Worm (Caenorhabditis elegans) whole organism, L1 larva: ENCODE data around the gene glr-6.

Experiments used
- C04F5.9 ChIP-seq: sonication (generic microtip); optimal IDR thresholded peaks from 2 replicates; lab custom pipeline; 2016; ENCODE audit warnings: missing genetic modification characterization, missing compliant biosample characterization
- C16A3.4 ChIP-seq: fragments of 150-350 bp; optimal IDR thresholded peaks from 2 replicates; lab custom pipeline; 2014; ENCODE audit warnings: missing biosample characterization, missing genetic modification characterization
- C34B4.2 ChIP-seq: sonication (generic microtip); optimal IDR thresholded peaks from 2 replicates; lab custom pipeline; 2017; ENCODE audit warnings: mild to moderate bottlenecking, missing genetic modification characterization, missing compliant biosample characterization
- F16B12.6 ChIP-seq: fragments of 150-350 bp; optimal IDR thresholded peaks from 2 replicates; lab custom pipeline; 2014; ENCODE audit warnings: missing biosample characterization, missing genetic modification characterization
- aha-1 ChIP-seq: fragments of 150-350 bp; optimal IDR thresholded peaks from 2 replicates; lab custom pipeline; 2014; ENCODE audit warnings: missing biosample characterization, missing genetic modification characterization
- alr-1 ChIP-seq: fragments of 200-800 bp; sonication (Bioruptor generic); optimal IDR thresholded peaks from 2 replicates; lab custom pipeline; 2018; ENCODE audit warnings: borderline replicate concordance, mild to moderate bottlenecking, missing genetic modification characterization, missing compliant biosample characterization
- ama-1 ChIP-seq: fragments of 150-350 bp; optimal IDR thresholded peaks from 2 replicates; lab custom pipeline; 2014
- blmp-1 ChIP-seq: fragments of 150-350 bp; optimal IDR thresholded peaks from 2 replicates; lab custom pipeline; 2014; ENCODE audit warnings: missing biosample characterization, missing genetic modification characterization
- ceh-63 ChIP-seq: fragments of 200-800 bp; sonication (Bioruptor generic); optimal IDR thresholded peaks from 2 replicates; lab custom pipeline; 2018; ENCODE audit warnings: mild to moderate bottlenecking, missing genetic modification characterization, missing compliant biosample characterization
- ceh-88 ChIP-seq: fragments of 200-800 bp; sonication (Bioruptor generic); IDR thresholded peaks from 2 replicates; pipeline ENCODE4 v1.3.6; 2022; ENCODE audit warnings: missing genetic modification characterization, missing compliant biosample characterization
- ceh-90 ChIP-seq: sonication (generic microtip); optimal IDR thresholded peaks from 2 replicates; lab custom pipeline; 2016; ENCODE audit warnings: missing genetic modification characterization, missing compliant biosample characterization
- ces-1 ChIP-seq: fragments of 150-350 bp; optimal IDR thresholded peaks from 2 replicates; lab custom pipeline; 2014; ENCODE audit warnings: missing biosample characterization, missing genetic modification reagents, missing genetic modification characterization
- efl-1 ChIP-seq, 4 experiments: fragments of 150-350 bp; optimal IDR thresholded peaks in 3 of 4; peaks in 1 of 4; 1 replicate in 1 of 4; 2 replicates in 3 of 4; lab custom pipeline; 2014; ENCODE audit warnings: missing biosample characterization in 2 of 4, missing genetic modification characterization in 2 of 4, missing genetic modification reagents in 2 of 4
- efl-3 ChIP-seq: fragments of 200-800 bp; sonication (Bioruptor generic); optimal IDR thresholded peaks from 2 replicates; lab custom pipeline; 2018; ENCODE audit warnings: mild to moderate bottlenecking, missing genetic modification characterization, missing compliant biosample characterization
- egl-13 ChIP-seq: sonication (generic microtip); optimal IDR thresholded peaks from 2 replicates; lab custom pipeline; 2016; ENCODE audit warnings: missing genotype, missing genetic modification reagents, missing genetic modification characterization, missing compliant biosample characterization
- ets-5 ChIP-seq: fragments of 200-800 bp; sonication (Bioruptor generic); IDR thresholded peaks from 2 replicates; pipeline ENCODE4 v1.3.6; 2022; ENCODE audit warnings: missing genetic modification characterization, missing compliant biosample characterization
- hlh-17 ChIP-seq: fragments of 200-800 bp; sonication (Bioruptor generic); optimal IDR thresholded peaks from 2 replicates; lab custom pipeline; 2018; ENCODE audit warnings: missing genetic modification characterization, mild to moderate bottlenecking, missing compliant biosample characterization, moderate library complexity, borderline replicate concordance
- hlh-4 ChIP-seq: sonication (generic microtip); optimal IDR thresholded peaks from 2 replicates; lab custom pipeline; 2016; ENCODE audit warnings: mild to moderate bottlenecking, missing genetic modification characterization, missing compliant biosample characterization
- hpl-2 ChIP-seq: fragments of 150-350 bp; optimal IDR thresholded peaks from 2 replicates; lab custom pipeline; 2014; ENCODE audit warnings: missing biosample characterization, missing genetic modification reagents, missing genetic modification characterization
- isw-1 ChIP-seq: fragments of 200-800 bp; sonication (Bioruptor generic); IDR thresholded peaks from 2 replicates; pipeline ENCODE4 v1.3.6; 2022; ENCODE audit warnings: missing genetic modification characterization, missing compliant biosample characterization
- jun-1 ChIP-seq: fragments of 150-350 bp; optimal IDR thresholded peaks from 2 replicates; lab custom pipeline; 2014; ENCODE audit warnings: missing biosample characterization, missing genetic modification reagents, missing genetic modification characterization
- lin-13 ChIP-seq: fragments of 150-350 bp; optimal IDR thresholded peaks from 2 replicates; lab custom pipeline; 2014; ENCODE audit warnings: missing biosample characterization, missing genetic modification reagents, missing genetic modification characterization
- lin-14 ChIP-seq: fragments of 200-800 bp; sonication (Bioruptor generic); optimal IDR thresholded peaks from 2 replicates; lab custom pipeline; 2018; ENCODE audit warnings: mild to moderate bottlenecking, missing genetic modification characterization, moderate library complexity, missing compliant biosample characterization
- lin-39 ChIP-seq: fragments of 150-350 bp; optimal IDR thresholded peaks from 2 replicates; lab custom pipeline; 2014; ENCODE audit warnings: missing biosample characterization, missing genetic modification reagents, missing genetic modification characterization
- lir-3 ChIP-seq: sonication (generic microtip); optimal IDR thresholded peaks from 2 replicates; lab custom pipeline; 2016; ENCODE audit warnings: mild to moderate bottlenecking, missing genetic modification characterization, moderate library complexity, missing compliant biosample characterization; ENCODE audit not compliant: poor library complexity
- lsy-2 ChIP-seq, 2 experiments: fragments of 150-350 bp; optimal IDR thresholded peaks; 2 replicates each; lab custom pipeline; 2014; ENCODE audit warnings: missing biosample characterization in 2 of 2, missing genetic modification characterization in 2 of 2
- mab-9 ChIP-seq: fragments of 200-800 bp; sonication (Bioruptor generic); IDR thresholded peaks from 2 replicates; pipeline ENCODE4 v1.3.6; 2022; ENCODE audit warnings: missing genetic modification reagents, missing genetic modification characterization, missing compliant biosample characterization
- nhr-11 ChIP-seq: fragments of 150-350 bp; optimal IDR thresholded peaks from 2 replicates; lab custom pipeline; 2014; ENCODE audit warnings: missing biosample characterization, missing genetic modification characterization
- nhr-19 ChIP-seq: fragments of 200-800 bp; sonication (Bioruptor generic); conservative IDR thresholded peaks from 2 replicates; pipeline ENCODE4 v1.3.6; 2022; ENCODE audit warnings: missing genetic modification characterization, missing compliant biosample characterization
- nhr-20 ChIP-seq: sonication (generic microtip); optimal IDR thresholded peaks from 2 replicates; lab custom pipeline; 2016; ENCODE audit warnings: mild to moderate bottlenecking, missing genetic modification characterization, missing compliant biosample characterization
- nhr-47 ChIP-seq: sonication (generic microtip); optimal IDR thresholded peaks from 2 replicates; lab custom pipeline; 2016; ENCODE audit warnings: mild to moderate bottlenecking, missing genetic modification characterization, moderate library complexity, missing compliant biosample characterization
- nhr-71 ChIP-seq: sonication (generic microtip); optimal IDR thresholded peaks from 2 replicates; lab custom pipeline; 2016; ENCODE audit warnings: mild to moderate bottlenecking, missing genetic modification characterization, moderate library complexity, missing compliant biosample characterization
- nhr-76 ChIP-seq: sonication (generic microtip); optimal IDR thresholded peaks from 2 replicates; lab custom pipeline; 2017; ENCODE audit warnings: missing biosample characterization, missing genetic modification characterization
- nhr-77 ChIP-seq: fragments of 150-350 bp; optimal IDR thresholded peaks from 2 replicates; lab custom pipeline; 2014; ENCODE audit warnings: missing biosample characterization, missing genetic modification characterization
- nhr-84 ChIP-seq: sonication (generic microtip); optimal IDR thresholded peaks from 2 replicates; lab custom pipeline; 2017; ENCODE audit warnings: missing biosample characterization, missing genetic modification characterization
- nhr-85 ChIP-seq: sonication (generic microtip); peaks from one replicate; lab custom pipeline; 2016; ENCODE audit warnings: missing genetic modification characterization, inconsistent platforms, missing compliant biosample characterization
- pag-3 ChIP-seq: sonication (generic microtip); optimal IDR thresholded peaks from 2 replicates; lab custom pipeline; 2017; ENCODE audit warnings: missing genetic modification characterization, mild to moderate bottlenecking, missing compliant biosample characterization, antibody characterized with exemption, borderline replicate concordance; ENCODE audit not compliant: insufficient read depth
- pax-3 ChIP-seq: fragments of 200-800 bp; sonication (Bioruptor generic); optimal IDR thresholded peaks from 2 replicates; lab custom pipeline; 2018; ENCODE audit warnings: mild to moderate bottlenecking, missing genetic modification characterization, moderate library complexity, missing compliant biosample characterization
- rnt-1 ChIP-seq: sonication (generic microtip); optimal IDR thresholded peaks from 2 replicates; lab custom pipeline; 2016; ENCODE audit warnings: mild to moderate bottlenecking, missing genetic modification characterization, moderate library complexity, missing compliant biosample characterization
- skn-1 ChIP-seq: fragments of 150-350 bp; optimal IDR thresholded peaks from 2 replicates; lab custom pipeline; 2014; ENCODE audit warnings: missing biosample characterization, missing genetic modification characterization
- sox-4 ChIP-seq: sonication (generic microtip); optimal IDR thresholded peaks from 2 replicates; lab custom pipeline; 2016; ENCODE audit warnings: missing genetic modification characterization, missing compliant biosample characterization
- sptf-1 ChIP-seq: fragments of 150-350 bp; optimal IDR thresholded peaks from 2 replicates; lab custom pipeline; 2014; ENCODE audit warnings: missing biosample characterization, missing genetic modification characterization
- sup-37 ChIP-seq: fragments of 200-800 bp; sonication (Bioruptor generic); optimal IDR thresholded peaks from 2 replicates; lab custom pipeline; 2018; ENCODE audit warnings: mild to moderate bottlenecking, missing genetic modification characterization, missing compliant biosample characterization
- tbx-2 ChIP-seq: sonication (generic microtip); optimal IDR thresholded peaks from 2 replicates; lab custom pipeline; 2016; ENCODE audit warnings: missing genetic modification characterization, missing compliant biosample characterization
- unc-130 ChIP-seq: fragments of 150-350 bp; optimal IDR thresholded peaks from 2 replicates; lab custom pipeline; 2017; ENCODE audit warnings: missing biosample characterization, missing genetic modification characterization, inconsistent platforms
- unc-30 ChIP-seq: sonication (generic microtip); optimal IDR thresholded peaks from 2 replicates; lab custom pipeline; 2017; ENCODE audit warnings: missing biosample characterization, missing genetic modification characterization
- unc-62 ChIP-seq: fragments of 150-350 bp; optimal IDR thresholded peaks from 2 replicates; lab custom pipeline; 2014; ENCODE audit warnings: missing biosample characterization, missing genetic modification reagents, missing genetic modification characterization
- unc-86 ChIP-seq: sonication (generic microtip); optimal IDR thresholded peaks from 2 replicates; lab custom pipeline; 2016; ENCODE audit warnings: missing genetic modification characterization, missing compliant biosample characterization
- unc-98 ChIP-seq: fragments of 200-800 bp; sonication (Bioruptor generic); IDR thresholded peaks from 2 replicates; pipeline ENCODE4 v1.3.6; 2022; ENCODE audit warnings: missing genetic modification characterization, missing compliant biosample characterization
- vab-15 ChIP-seq: sonication (generic microtip); optimal IDR thresholded peaks from 2 replicates; lab custom pipeline; 2017; ENCODE audit warnings: missing genotype, mild to moderate bottlenecking, missing genetic modification characterization, missing compliant biosample characterization
- zag-1 ChIP-seq: fragments of 150-350 bp; optimal IDR thresholded peaks from 2 replicates; lab custom pipeline; 2014; ENCODE audit warnings: missing biosample characterization, missing genetic modification characterization
- ztf-4 ChIP-seq: fragments of 150-350 bp; optimal IDR thresholded peaks from 2 replicates; lab custom pipeline; 2014; ENCODE audit warnings: missing biosample characterization, missing genetic modification characterization

The glr-6 gene

ce11 chrX:6840670-6841308 lies at the start of gene glr-6, which contains the start of gene asg-2:
TSS of gene glr-6 (minus strand) at chrX:6840720.
TSS of gene asg-2 (plus strand) at chrX:6841258.
- TF ChIP-seq C16A3.4 (tag; lab: Kevin White, UChicago): peak; percentile 98
- TF ChIP-seq lin-13 (GFP tag; lab: Kevin White, UChicago): peak; percentile 78
- TF ChIP-seq unc-62 (GFP tag; lab: Kevin White, UChicago): no peak
- no peak for TF ChIP-seq efl-3 (GFP tag; lab: Kevin White, UChicago)
- TF ChIP-seq zag-1: no peak
- no peak for TF ChIP-seq hlh-4
- TF ChIP-seq skn-1 (tag; lab: Kevin White, UChicago): peak; percentile 60
- no peak for TF ChIP-seq ces-1
- peak; percentile 74 to 81 for TF ChIP-seq efl-1 (optimal IDR thresholded peaks at IDR 0.05; lab: Kevin White, UChicago)
- TF ChIP-seq efl-1 (GFP tag; optimal IDR thresholded peaks at IDR 0.05 in 1 of 2; lab: Kevin White, UChicago): peak; percentile 65 to 96
- TF ChIP-seq hlh-17: no peak
- TF ChIP-seq isw-1 (GFP tag; lab: Robert Waterston, UW): peak; percentile 46
- TF ChIP-seq F16B12.6 (tag; lab: Kevin White, UChicago): peak; percentile 37
- TF ChIP-seq nhr-20 (tag; lab: Kevin White, UChicago): peak; percentile 86
- no peak for TF ChIP-seq ets-5 (GFP tag; lab: Robert Waterston, UW)
- peak; percentile 66 for TF ChIP-seq hpl-2 (GFP tag; lab: Kevin White, UChicago)
- peak; percentile 79 to 92 for TF ChIP-seq lsy-2 (tag; optimal IDR thresholded peaks at IDR 0.05; lab: Kevin White, UChicago)
- TF ChIP-seq nhr-76 (tag; lab: Kevin White, UChicago): no peak
- TF ChIP-seq nhr-77 (tag; lab: Kevin White, UChicago): peak; percentile 86
- no peak for TF ChIP-seq mab-9
- TF ChIP-seq pax-3 (tag; lab: Kevin White, UChicago): peak; percentile 48
- TF ChIP-seq sptf-1: no peak
- TF ChIP-seq sup-37: no peak
- no peak for TF ChIP-seq ceh-90 (tag; lab: Kevin White, UChicago)
- peak; percentile 55 for TF ChIP-seq lin-39 (tag; lab: Kevin White, UChicago)
- no peak for TF ChIP-seq ama-1
- TF ChIP-seq lir-3 (tag; lab: Kevin White, UChicago): peak; percentile 40
- peak; percentile 21 for TF ChIP-seq sox-4 (tag; lab: Kevin White, UChicago)
- peak; percentile 10 for TF ChIP-seq ztf-4 (tag; lab: Kevin White, UChicago)
- no peak for TF ChIP-seq pag-3 (tag; lab: Kevin White, UChicago)
- TF ChIP-seq unc-98 (GFP tag; lab: Robert Waterston, UW): no peak
- TF ChIP-seq lin-14: peak; percentile 89
- peak; percentile 12 for TF ChIP-seq egl-13 (tag; lab: Kevin White, UChicago)
- TF ChIP-seq ceh-88 (GFP tag; lab: Robert Waterston, UW): 0 out of 2 replicates have a peak, but pooled peaks have one; percentile 26
- TF ChIP-seq vab-15 (tag; lab: Kevin White, UChicago): no peak
- peak; percentile 82 for TF ChIP-seq nhr-19 (GFP tag; lab: Robert Waterston, UW)
- TF ChIP-seq nhr-84 (tag; lab: Kevin White, UChicago): no peak
- peak; percentile 78 for TF ChIP-seq tbx-2 (tag; lab: Kevin White, UChicago)
- TF ChIP-seq rnt-1: peak; percentile 86
- peak; percentile 32 for TF ChIP-seq nhr-11 (tag; lab: Kevin White, UChicago)
- no peak for TF ChIP-seq C04F5.9 (tag; lab: Kevin White, UChicago)
- no peak for TF ChIP-seq aha-1 (tag; lab: Kevin White, UChicago)
- TF ChIP-seq jun-1 (tag; lab: Kevin White, UChicago): peak; percentile 58
- peak; percentile 44 for TF ChIP-seq unc-86
- TF ChIP-seq nhr-47 (tag; lab: Kevin White, UChicago): peak; percentile 84
- TF ChIP-seq unc-30 (tag; lab: Kevin White, UChicago): no peak
- TF ChIP-seq unc-130: peak; percentile 72
- TF ChIP-seq C34B4.2 (tag; lab: Kevin White, UChicago): no peak
- TF ChIP-seq nhr-71 (tag; lab: Kevin White, UChicago): peak; percentile 90
- TF ChIP-seq nhr-85 (tag; lab: Kevin White, UChicago): peak; percentile 88
- peak; percentile 76 for TF ChIP-seq blmp-1 (tag; lab: Kevin White, UChicago)
- no peak for TF ChIP-seq alr-1
- no peak for TF ChIP-seq ceh-63 (GFP tag; lab: Kevin White, UChicago)
